2 fruit fly cellular contexts compared by ENCODE assay signal in genomic region chrX:12021750-12022149, dm6.
TF ChIP-seq lines count a peak whose summit lies in the region.

No protein-coding gene starts in this region.

- TF ChIP-seq CTCF in whole organism, embryonic (GFP tag; optimal IDR thresholded peaks at IDR 0.05; lab: Kevin White, UChicago) = no peak

TF ChIP-seq in whole organism, embryonic, 481 proteins besides CTCF, POLR2A, EP300 and RAD21:
- TF ChIP-seq CG8478 (optimal IDR thresholded peaks at IDR 0.05; lab: Kevin White, UChicago) (peak; percentile 2), ssp (GFP tag; IDR thresholded peaks at IDR 0.05; lab: Robert Waterston, UW) (no peak)

TF ChIP-seq in whole organism, prepupa, 60 proteins besides CTCF, POLR2A, EP300 and RAD21:
- TF ChIP-seq OdsH (GFP tag; optimal IDR thresholded peaks at IDR 0.05; lab: Kevin White, UChicago) (no peak), topi (GFP tag; optimal IDR thresholded peaks at IDR 0.05; lab: Kevin White, UChicago) (no peak), Sox102F (GFP tag; optimal IDR thresholded peaks at IDR 0.05; lab: Kevin White, UChicago) (no peak), lz (GFP tag; optimal IDR thresholded peaks at IDR 0.05; lab: Kevin White, UChicago) (no peak), svp (GFP tag; lab: Kevin White, UChicago) (peak; percentile 90), CG32006 (GFP tag; optimal IDR thresholded peaks at IDR 0.05; lab: Kevin White, UChicago) (no peak), fkh (GFP tag; optimal IDR thresholded peaks at IDR 0.05; lab: Kevin White, UChicago) (no peak)
